Worm (Caenorhabditis elegans) whole organism, mixed stage, embryonic: ENCODE results near the gene C16B8.2.

Experiments
- cnd-1 ChIP-seq: fragments of 200-800 bp; sonication (Bioruptor generic); optimal IDR thresholded peaks from 2 replicates; lab custom pipeline; 2018; ENCODE audit warnings: mild to moderate bottlenecking, missing genetic modification characterization, missing compliant biosample characterization
- elt-1 ChIP-seq: sonication (generic microtip); optimal IDR thresholded peaks from 2 replicates; lab custom pipeline; 2017; ENCODE audit warnings: missing genetic modification characterization, mild to moderate bottlenecking, missing compliant biosample characterization, antibody characterized with exemption, moderate library complexity, borderline replicate concordance; ENCODE audit not compliant: insufficient read depth
- lin-13 ChIP-seq: fragments of 150-350 bp; optimal IDR thresholded peaks from 2 replicates; lab custom pipeline; 2014; ENCODE audit warnings: missing biosample characterization, missing genetic modification characterization
- lin-32 ChIP-seq: fragments of 200-800 bp; sonication (Bioruptor generic); optimal IDR thresholded peaks from 2 replicates; lab custom pipeline; 2018; ENCODE audit warnings: mild to moderate bottlenecking, missing genetic modification characterization, missing compliant biosample characterization
- lsy-2 ChIP-seq: fragments of 150-350 bp; optimal IDR thresholded peaks from 2 replicates; lab custom pipeline; 2014; ENCODE audit warnings: missing biosample characterization, missing genetic modification characterization
- nhr-12 ChIP-seq: fragments of 150-350 bp; optimal IDR thresholded peaks from 2 replicates; lab custom pipeline; 2014; ENCODE audit warnings: missing biosample characterization, missing genetic modification characterization
- nhr-2 ChIP-seq: fragments of 150-350 bp; optimal IDR thresholded peaks from 2 replicates; lab custom pipeline; 2014; ENCODE audit warnings: missing biosample characterization, missing genetic modification characterization
- nhr-28 ChIP-seq: fragments of 150-350 bp; optimal IDR thresholded peaks from 2 replicates; lab custom pipeline; 2014; ENCODE audit warnings: missing biosample characterization, missing genetic modification characterization
- pha-4 ChIP-seq: fragments of 150-350 bp; optimal IDR thresholded peaks from 2 replicates; lab custom pipeline; 2018; ENCODE audit warnings: missing biosample characterization, missing genetic modification reagents, missing genetic modification characterization
- sptf-1 ChIP-seq: sonication (generic microtip); optimal IDR thresholded peaks from 2 replicates; lab custom pipeline; 2017; ENCODE audit warnings: mild to moderate bottlenecking, missing genetic modification characterization, moderate library complexity, missing compliant biosample characterization
- unc-39 ChIP-seq: fragments of 150-350 bp; optimal IDR thresholded peaks from 2 replicates; lab custom pipeline; 2014; ENCODE audit warnings: missing biosample characterization, missing genetic modification characterization

- TF ChIP-seq unc-39 (tag; lab: Kevin White, UChicago) (no peak), cnd-1 (tag; lab: Kevin White, UChicago) (no peak), sptf-1 (tag; lab: Kevin White, UChicago) (no peak), nhr-2 (tag; lab: Kevin White, UChicago) (no peak), elt-1 (no peak), nhr-28 (tag; lab: Kevin White, UChicago) (no peak), lin-13 (tag; lab: Kevin White, UChicago) (no peak), lin-32 (GFP tag; lab: Kevin White, UChicago) (no peak), nhr-12 (tag; lab: Kevin White, UChicago) (no peak), lsy-2 (tag; lab: Kevin White, UChicago) (no peak), pha-4 (tag; lab: Kevin White, UChicago) (no peak)
These were observed 5.9 kb downstream of the C16B8.2 start for ce11 chrX:3960345-3960744.
